Fruit fly (Drosophila melanogaster): ENCODE measurements around the gene CG46412.
A peak's percentile ranks its signal among the peaks of the same experiment; 100 is the strongest.

CG46412 gene

DNA sequence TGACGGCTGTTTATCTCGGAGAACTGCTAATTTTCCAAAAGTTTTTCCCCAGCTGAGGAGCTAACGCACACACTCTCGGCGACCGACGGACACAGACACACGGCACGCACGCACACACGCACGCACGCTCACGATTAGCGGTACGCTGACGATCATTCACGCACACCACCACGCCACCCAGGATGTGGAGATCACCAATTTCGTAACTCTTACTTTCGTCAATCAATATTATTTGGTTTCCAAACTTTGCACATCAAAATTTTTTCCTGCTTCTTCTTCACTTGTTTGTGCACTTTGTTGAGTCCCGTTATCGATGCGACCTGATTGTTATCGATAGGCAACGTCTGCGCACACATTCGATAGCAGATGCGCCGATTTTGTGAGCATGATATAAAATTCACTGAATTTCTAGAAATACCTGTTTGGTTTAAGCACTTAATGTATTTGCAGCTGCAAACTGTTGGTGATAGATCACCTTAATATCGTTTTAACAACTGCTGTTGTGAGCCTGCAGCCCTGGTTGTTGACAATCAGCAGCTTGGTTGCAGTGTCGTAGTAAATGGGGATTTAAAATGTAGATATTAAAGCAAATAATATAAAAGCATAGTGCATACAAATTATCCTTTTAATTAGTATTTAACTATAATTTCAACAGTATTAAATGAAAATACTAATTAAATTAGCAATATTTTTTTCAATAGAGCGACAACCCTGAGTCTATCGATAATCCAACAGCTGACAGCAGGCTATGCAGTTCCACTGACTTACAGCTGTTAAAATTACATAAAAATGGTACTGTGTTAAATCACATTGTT is 1.7 kb downstream of the CG46412 start, which contains the start of the genes CG7394 and Mob2 (continued):
- TF ChIP-seq psq (GFP tag; optimal IDR thresholded peaks at IDR 0.05) (peak; percentile 88), usp (GFP tag; optimal IDR thresholded peaks at IDR 0.05) (no peak), tai (GFP tag; optimal IDR thresholded peaks at IDR 0.05) (peak; percentile 95), Dif (GFP tag; optimal IDR thresholded peaks at IDR 0.05; ENCODE audit: partially characterized antibody) (no peak), Hr83 (GFP tag; optimal IDR thresholded peaks at IDR 0.05; ENCODE audit: poor library complexity, severe bottlenecking) (peak; percentile 43), h (GFP tag; optimal IDR thresholded peaks at IDR 0.05) (peak; percentile 94), Rel (GFP tag; optimal IDR thresholded peaks at IDR 0.05) (peak; percentile 47), Rel (tag; optimal IDR thresholded peaks at IDR 0.05) (peak; percentile 88), Mio (GFP tag; optimal IDR thresholded peaks at IDR 0.05) (no peak), woc (GFP tag; optimal IDR thresholded peaks at IDR 0.05) (peak; percentile 86), Jra (GFP tag; optimal IDR thresholded peaks at IDR 0.05) (peak; percentile 80)

DNA sequence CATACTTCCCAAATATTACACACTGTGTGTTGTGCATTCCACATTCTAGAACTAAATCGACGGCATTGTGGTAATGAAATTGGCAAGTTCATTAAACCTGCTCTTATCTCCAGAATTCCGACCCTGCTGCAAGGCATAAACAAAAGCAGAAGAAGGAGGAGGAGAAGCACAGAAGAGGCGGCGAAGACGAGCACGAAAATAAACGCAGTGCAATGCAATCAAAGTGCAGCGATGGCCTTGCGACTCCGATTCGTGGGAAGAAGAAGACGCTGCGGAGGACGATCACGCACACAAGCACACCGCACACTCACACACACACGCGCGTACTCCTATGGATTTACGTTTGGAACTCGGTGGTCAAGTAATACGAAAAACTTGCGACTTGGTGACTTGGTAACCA is 3.0 kb downstream of the CG46412 start:
- TF ChIP-seq Rel (GFP tag; optimal IDR thresholded peaks at IDR 0.05) (no peak), Rel (tag; optimal IDR thresholded peaks at IDR 0.05) (peak; percentile 53), fru (GFP tag; optimal IDR thresholded peaks at IDR 0.05) (no peak), foxo (GFP tag; optimal IDR thresholded peaks at IDR 0.05) (no peak), Hnf4 (GFP tag; optimal IDR thresholded peaks at IDR 0.05) (no peak), psq (GFP tag; optimal IDR thresholded peaks at IDR 0.05) (peak; percentile 89), Dif (GFP tag; optimal IDR thresholded peaks at IDR 0.05; ENCODE audit: partially characterized antibody) (no peak)

DNA sequence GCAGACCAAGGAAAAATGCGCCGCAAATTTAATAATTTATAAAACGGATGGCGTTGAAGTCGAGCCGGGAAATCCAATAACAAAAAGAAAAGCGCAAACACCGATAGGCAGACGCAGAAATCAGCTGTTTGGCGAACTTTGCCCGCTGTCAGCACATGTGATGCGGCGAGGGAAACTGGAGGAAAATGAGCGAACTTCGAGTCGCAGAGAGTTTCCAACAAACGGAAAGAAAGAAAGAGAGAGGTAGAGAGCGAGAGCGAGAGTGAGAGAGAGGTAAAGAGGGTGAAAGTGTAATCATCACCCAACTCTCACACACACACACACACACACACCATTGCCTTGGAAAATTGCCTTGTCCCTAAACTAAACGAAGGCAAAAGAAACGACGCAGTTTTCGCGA is 6.7 kb downstream of the CG46412 start:
- no peak for TF ChIP-seq Abd-B (GFP tag; optimal IDR thresholded peaks at IDR 0.05)
- no peak for TF ChIP-seq GATAd (GFP tag; optimal IDR thresholded peaks at IDR 0.05)
- no peak for TF ChIP-seq HLH106 (tag; optimal IDR thresholded peaks at IDR 0.05)
- no peak for TF ChIP-seq jim (GFP tag; optimal IDR thresholded peaks at IDR 0.05)
- no peak for TF ChIP-seq sv (GFP tag; optimal IDR thresholded peaks at IDR 0.05)
- no peak for TF ChIP-seq foxo (GFP tag; optimal IDR thresholded peaks at IDR 0.05)
- no peak for TF ChIP-seq fru (GFP tag; optimal IDR thresholded peaks at IDR 0.05)
- TF ChIP-seq Dfd (GFP tag; optimal IDR thresholded peaks at IDR 0.05) = no peak
- TF ChIP-seq OdsH (GFP tag; optimal IDR thresholded peaks at IDR 0.05) = no peak
- TF ChIP-seq woc (GFP tag; optimal IDR thresholded peaks at IDR 0.05) = no peak
- no peak for TF ChIP-seq Hnf4 (GFP tag; optimal IDR thresholded peaks at IDR 0.05)
- TF ChIP-seq CG32264 (GFP tag; optimal IDR thresholded peaks at IDR 0.05) = no peak
- TF ChIP-seq psq (GFP tag; optimal IDR thresholded peaks at IDR 0.05) = no peak
- TF ChIP-seq h (GFP tag; optimal IDR thresholded peaks at IDR 0.05) = no peak
- no peak for TF ChIP-seq tai (GFP tag; optimal IDR thresholded peaks at IDR 0.05)
- TF ChIP-seq Vsx2 (GFP tag; optimal IDR thresholded peaks at IDR 0.05; ENCODE audit: partially characterized antibody) = no peak
- TF ChIP-seq Myc (optimal IDR thresholded peaks at IDR 0.05) = no peak
- no peak for TF ChIP-seq usp (GFP tag; optimal IDR thresholded peaks at IDR 0.05)

DNA sequence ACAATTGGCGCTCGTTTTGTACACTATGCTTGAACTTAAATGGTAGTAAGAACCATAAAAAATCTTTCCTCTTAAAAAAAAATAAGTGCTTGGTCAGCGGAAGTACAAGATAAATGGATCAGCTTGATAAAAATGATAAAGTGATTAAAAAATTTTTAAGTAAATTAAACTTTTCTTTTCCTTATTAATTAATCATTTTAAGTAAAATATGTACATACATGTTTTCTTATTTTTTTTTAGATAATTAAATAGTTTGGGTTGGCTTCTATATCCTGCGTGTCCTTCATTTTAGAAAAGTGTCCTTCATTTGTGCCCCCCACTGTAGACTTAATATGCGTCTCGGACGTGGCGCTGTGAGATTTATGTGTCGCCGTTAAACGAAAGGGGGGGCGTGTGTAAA is 7.2 kb downstream of the CG46412 start:
- no peak for TF ChIP-seq Jra (GFP tag; optimal IDR thresholded peaks at IDR 0.05)
- TF ChIP-seq CG9705 (GFP tag; optimal IDR thresholded peaks at IDR 0.05) = no peak
- TF ChIP-seq Abd-B (GFP tag; optimal IDR thresholded peaks at IDR 0.05) = no peak
- TF ChIP-seq GATAd (GFP tag; optimal IDR thresholded peaks at IDR 0.05) = no peak
- peak; percentile 15 for TF ChIP-seq fru (GFP tag; optimal IDR thresholded peaks at IDR 0.05)
- no peak for TF ChIP-seq woc (GFP tag; optimal IDR thresholded peaks at IDR 0.05)
- no peak for TF ChIP-seq N (GFP tag; optimal IDR thresholded peaks at IDR 0.05)
- TF ChIP-seq br (GFP tag; optimal IDR thresholded peaks at IDR 0.05) = no peak
- no peak for TF ChIP-seq foxo (GFP tag; optimal IDR thresholded peaks at IDR 0.05)
- no peak for TF ChIP-seq dl (GFP tag; optimal IDR thresholded peaks at IDR 0.05; ENCODE audit: insufficient read depth in 1 of 2, partially characterized antibody in 2 of 2)
- TF ChIP-seq brk (GFP tag; optimal IDR thresholded peaks at IDR 0.05) = no peak
- no peak for TF ChIP-seq rgr (GFP tag; optimal IDR thresholded peaks at IDR 0.05)
- TF ChIP-seq dsf (GFP tag; optimal IDR thresholded peaks at IDR 0.05; ENCODE audit: borderline replicate concordance) = no peak
- TF ChIP-seq Rel (GFP tag; optimal IDR thresholded peaks at IDR 0.05) = no peak
- no peak for TF ChIP-seq Rel (tag; optimal IDR thresholded peaks at IDR 0.05)
- TF ChIP-seq Hr78 (GFP tag; optimal IDR thresholded peaks at IDR 0.05) = no peak
- TF ChIP-seq sv (GFP tag; optimal IDR thresholded peaks at IDR 0.05) = peak; percentile 17
